Worm (Caenorhabditis elegans) whole organism, L3 larva: ENCODE results near the gene srz-71.

Experiments used
- ceh-16 ChIP-seq: sonication (generic microtip); optimal IDR thresholded peaks from 2 replicates; lab custom pipeline; 2017; ENCODE audit warnings: missing biosample characterization, missing genetic modification characterization
- egl-5 ChIP-seq: fragments of 150-350 bp; optimal IDR thresholded peaks from 2 replicates; lab custom pipeline; 2017; ENCODE audit warnings: missing biosample characterization, missing genetic modification reagents, missing genetic modification characterization, inconsistent platforms
- elt-2 ChIP-seq: sonication (generic microtip); optimal IDR thresholded peaks from 2 replicates; lab custom pipeline; 2016; ENCODE audit warnings: missing genetic modification reagents, mild to moderate bottlenecking, missing genetic modification characterization, missing compliant biosample characterization
- elt-3 ChIP-seq, 3 experiments: fragments of 150-350 bp in 1 of 3; sonication (generic microtip) in 2 of 3; optimal IDR thresholded peaks; 2 replicates in 2 of 3; 4 replicates in 1 of 3; lab custom pipeline; 2014 to 2017; ENCODE audit warnings: missing biosample characterization in 3 of 3, missing genetic modification characterization in 3 of 3
- fos-1 ChIP-seq: fragments of 150-350 bp; optimal IDR thresholded peaks from 2 replicates; lab custom pipeline; 2014; ENCODE audit warnings: missing biosample characterization, missing genetic modification characterization
- lsy-12 ChIP-seq: sonication (generic microtip); optimal IDR thresholded peaks from 2 replicates; lab custom pipeline; 2016; ENCODE audit warnings: mild to moderate bottlenecking, missing genetic modification characterization, missing compliant biosample characterization
- mdl-1 ChIP-seq: fragments of 150-350 bp; optimal IDR thresholded peaks from 2 replicates; lab custom pipeline; 2014; ENCODE audit warnings: missing biosample characterization, missing genetic modification characterization
- nhr-28 ChIP-seq: fragments of 150-350 bp; optimal IDR thresholded peaks from 2 replicates; lab custom pipeline; 2014; ENCODE audit warnings: missing biosample characterization, missing genetic modification characterization
- nhr-67 ChIP-seq: fragments of 150-350 bp; optimal IDR thresholded peaks from 2 replicates; lab custom pipeline; 2014; ENCODE audit warnings: missing biosample characterization, missing genetic modification characterization
- pha-4 ChIP-seq: fragments of 150-350 bp; optimal IDR thresholded peaks from 2 replicates; lab custom pipeline; 2014; ENCODE audit warnings: missing biosample characterization, missing genetic modification reagents, missing genetic modification characterization
- pqm-1 ChIP-seq: fragments of 150-350 bp; optimal IDR thresholded peaks from 2 replicates; lab custom pipeline; 2017; ENCODE audit warnings: missing biosample characterization, missing genetic modification characterization, inconsistent platforms
- skn-1 ChIP-seq: fragments of 150-350 bp; optimal IDR thresholded peaks from 2 replicates; lab custom pipeline; 2014; ENCODE audit warnings: missing biosample characterization, missing genetic modification characterization
- tbx-2 ChIP-seq: sonication (generic microtip); optimal IDR thresholded peaks from 2 replicates; lab custom pipeline; 2016; ENCODE audit warnings: mild to moderate bottlenecking, missing genetic modification characterization, missing compliant biosample characterization
- ztf-11 ChIP-seq: fragments of 150-350 bp; optimal IDR thresholded peaks from 2 replicates; lab custom pipeline; 2014; ENCODE audit warnings: missing biosample characterization, missing genetic modification characterization

ce11 chrIV:16329159-16329558 lies 3.5 kb upstream of the srz-71 start, which contains the start of gene srz-74:
- no peak for TF ChIP-seq nhr-67 (tag; lab: Kevin White, UChicago)
- no peak for TF ChIP-seq pqm-1 (tag; lab: Kevin White, UChicago)
- no peak for TF ChIP-seq ztf-11 (tag; lab: Kevin White, UChicago)
- no peak for TF ChIP-seq nhr-28 (tag; lab: Kevin White, UChicago)
- no peak for TF ChIP-seq skn-1 (tag; lab: Kevin White, UChicago)
- no peak for TF ChIP-seq elt-3 (tag; optimal IDR thresholded peaks at IDR 0.05; lab: Kevin White, UChicago)
- no peak for TF ChIP-seq mdl-1
- no peak for TF ChIP-seq elt-2 (tag; lab: Kevin White, UChicago)
- TF ChIP-seq fos-1 (tag; lab: Kevin White, UChicago) = no peak
- no peak for TF ChIP-seq tbx-2
- no peak for TF ChIP-seq egl-5
- TF ChIP-seq lsy-12 (tag; lab: Kevin White, UChicago) = no peak
- TF ChIP-seq ceh-16 (tag; lab: Kevin White, UChicago) = no peak
- TF ChIP-seq pha-4 = no peak
